Worm (Caenorhabditis elegans): ENCODE data around the gene R11D1.7.

R11D1.7 gene

ce11 chrV:12719713-12720112 is at the start of gene R11D1.7:
TSS of gene R11D1.7 (plus strand) at chrV:12720013.
- TF ChIP-seq ztf-11 (tag; optimal IDR thresholded peaks at IDR 0.05) (no peak), lsy-2 (tag; optimal IDR thresholded peaks at IDR 0.05) (no peak), nhr-12 (tag; optimal IDR thresholded peaks at IDR 0.05) (no peak), lin-32 (GFP tag; optimal IDR thresholded peaks at IDR 0.05) (no peak), bed-3 (GFP tag; optimal IDR thresholded peaks at IDR 0.05) (no peak), elt-1 (tag; optimal IDR thresholded peaks at IDR 0.05; ENCODE audit: borderline replicate concordance, insufficient read depth) (no peak), hlh-1 (tag; optimal IDR thresholded peaks at IDR 0.05) (no peak)

ce11 chrV:12670607-12671006 is 49.2 kb upstream of the R11D1.7 start, which contains the start of gene srx-116:
TSS of gene srx-116 (plus strand) at chrV:12670907.
- no peak for TF ChIP-seq ceh-43 (GFP tag; optimal IDR thresholded peaks at IDR 0.05)
- TF ChIP-seq ceh-39 (tag; optimal IDR thresholded peaks at IDR 0.05) = no peak
- TF ChIP-seq mep-1 (tag; optimal IDR thresholded peaks at IDR 0.05) = no peak
- no peak for TF ChIP-seq hlh-1 (tag; optimal IDR thresholded peaks at IDR 0.05)
- no peak for TF ChIP-seq ham-2 (GFP tag; optimal IDR thresholded peaks at IDR 0.05)
- TF ChIP-seq flh-1 (GFP tag; optimal IDR thresholded peaks at IDR 0.05) = no peak
- TF ChIP-seq zip-8 (tag; optimal IDR thresholded peaks at IDR 0.05) = no peak
- no peak for TF ChIP-seq mab-5 (tag; optimal IDR thresholded peaks at IDR 0.05)
- no peak for TF ChIP-seq nhr-28 (tag; optimal IDR thresholded peaks at IDR 0.05)
- TF ChIP-seq nhr-76 (tag; optimal IDR thresholded peaks at IDR 0.05) = no peak
- TF ChIP-seq pha-4 (tag; optimal IDR thresholded peaks at IDR 0.05) = no peak
- no peak for TF ChIP-seq unc-120 (tag; optimal IDR thresholded peaks at IDR 0.05; ENCODE audit: poor library complexity, severe bottlenecking)

ce11 chrV:12673745-12674144 is 46.1 kb upstream of the R11D1.7 start:
- TF ChIP-seq lsy-2 (tag; optimal IDR thresholded peaks at IDR 0.05) (no peak), elt-3 (tag; optimal IDR thresholded peaks at IDR 0.05) (no peak), blmp-1 (tag; optimal IDR thresholded peaks at IDR 0.05) (no peak), nhr-237 (tag; optimal IDR thresholded peaks at IDR 0.05) (no peak), mep-1 (tag; optimal IDR thresholded peaks at IDR 0.05) (no peak), bed-3 (GFP tag; optimal IDR thresholded peaks at IDR 0.05) (no peak), zip-8 (tag; optimal IDR thresholded peaks at IDR 0.05) (no peak), sptf-1 (tag; optimal IDR thresholded peaks at IDR 0.05) (no peak), snpc-4 (tag; optimal IDR thresholded peaks at IDR 0.05) (no peak), ceh-83 (GFP tag; optimal IDR thresholded peaks at IDR 0.05) (no peak), lin-13 (tag; optimal IDR thresholded peaks at IDR 0.05) (no peak), nhr-12 (tag; optimal IDR thresholded peaks at IDR 0.05) (no peak), nhr-2 (tag; optimal IDR thresholded peaks at IDR 0.05) (no peak), ces-1 (GFP tag; optimal IDR thresholded peaks at IDR 0.05) (no peak), ceh-39 (tag; optimal IDR thresholded peaks at IDR 0.05) (no peak), mls-2 (tag; optimal IDR thresholded peaks at IDR 0.05) (no peak), unc-39 (tag; optimal IDR thresholded peaks at IDR 0.05) (no peak), pha-4 (tag; optimal IDR thresholded peaks at IDR 0.05) (no peak)

ce11 chrV:12676299-12676698 is 43.5 kb upstream of the R11D1.7 start:
- TF ChIP-seq unc-62 (GFP tag; optimal IDR thresholded peaks at IDR 0.05) (no peak), mab-5 (tag; optimal IDR thresholded peaks at IDR 0.05) (no peak), ceh-39 (tag; optimal IDR thresholded peaks at IDR 0.05) (no peak), ceh-43 (GFP tag; optimal IDR thresholded peaks at IDR 0.05) (no peak), ham-2 (GFP tag; optimal IDR thresholded peaks at IDR 0.05) (no peak), elt-3 (tag; optimal IDR thresholded peaks at IDR 0.05) (no peak), cnd-1 (tag; optimal IDR thresholded peaks at IDR 0.05) (no peak), sem-2 (GFP tag; optimal IDR thresholded peaks at IDR 0.05) (no peak), unc-120 (tag; optimal IDR thresholded peaks at IDR 0.05; ENCODE audit: poor library complexity, severe bottlenecking) (no peak), tbx-8 (GFP tag; optimal IDR thresholded peaks at IDR 0.05) (no peak), bed-3 (GFP tag; optimal IDR thresholded peaks at IDR 0.05) (no peak), nhr-12 (tag; optimal IDR thresholded peaks at IDR 0.05) (no peak), flh-1 (GFP tag; optimal IDR thresholded peaks at IDR 0.05) (no peak), ceh-83 (GFP tag; optimal IDR thresholded peaks at IDR 0.05) (no peak)

- TF ChIP-seq nhr-237 (tag; optimal IDR thresholded peaks at IDR 0.05) = no peak
- no peak for TF ChIP-seq blmp-1 (tag; optimal IDR thresholded peaks at IDR 0.05)
These were observed 40.5 kb upstream of the R11D1.7 start for ce11 chrV:12679292-12679691.
